Fruit fly (Drosophila melanogaster) whole organism, embryonic: ENCODE measurements around the gene Nadsyn.

ENCODE experiments used
- Asciz ChIP-seq: fragments of 200-800 bp; sonication (Bioruptor generic); optimal IDR thresholded peaks from 2 replicates; lab custom pipeline; 2017; ENCODE audit warnings: missing biosample characterization, mild to moderate bottlenecking, missing genetic modification characterization, missing genetic modification reagents
- B-H1 ChIP-seq: fragments of 200-800 bp; sonication (Bioruptor generic); IDR thresholded peaks from 3 replicates; pipeline ENCODE4 v1.3.6; 2022; ENCODE audit warnings: missing biosample characterization, missing genetic modification characterization
- Bgb ChIP-seq: fragments of 200-800 bp; sonication (Bioruptor generic); IDR thresholded peaks from 2 replicates; pipeline ENCODE4 v1.3.6; 2022; ENCODE audit warnings: missing biosample characterization, missing genetic modification characterization; ENCODE audit not compliant: partially characterized antibody
- Blimp-1 ChIP-seq: fragments of 200-800 bp; sonication (Bioruptor generic); optimal IDR thresholded peaks from 3 replicates; lab custom pipeline; 2018; ENCODE audit warnings: missing biosample characterization, missing genetic modification characterization, mild to moderate bottlenecking, moderate library complexity, missing genetic modification reagents
- CG10321 ChIP-seq: fragments of 200-800 bp; sonication (Bioruptor generic); IDR thresholded peaks from 2 replicates; pipeline ENCODE4 v1.3.6; 2022; ENCODE audit warnings: missing biosample characterization, missing genetic modification characterization
- CG14014 ChIP-seq: fragments of 200-800 bp; sonication (Bioruptor generic); IDR thresholded peaks from 2 replicates; pipeline ENCODE4 v1.3.6; 2022; ENCODE audit warnings: missing biosample characterization, missing genetic modification characterization
- CG14667 ChIP-seq: fragments of 200-800 bp; sonication (Bioruptor generic); IDR thresholded peaks from 2 replicates; pipeline ENCODE4 v1.3.6; 2022; ENCODE audit warnings: missing biosample characterization, missing genetic modification characterization
- CG1603 ChIP-seq: fragments of 200-800 bp; sonication (Bioruptor generic); optimal IDR thresholded peaks from 2 replicates; lab custom pipeline; 2019; ENCODE audit warnings: missing biosample characterization, mild to moderate bottlenecking, missing genetic modification characterization, moderate library complexity
- CG16813 ChIP-seq: fragments of 200-800 bp; sonication (Bioruptor generic); IDR thresholded peaks from 3 replicates; pipeline ENCODE4 v1.3.6; 2022; ENCODE audit warnings: missing biosample characterization, missing genetic modification characterization; ENCODE audit not compliant: partially characterized antibody
- CG16815 ChIP-seq: fragments of 200-800 bp; sonication (Bioruptor generic); optimal IDR thresholded peaks from 3 replicates; lab custom pipeline; 2017; ENCODE audit warnings: missing biosample characterization, mild to moderate bottlenecking, missing genetic modification characterization
- CG17328 ChIP-seq: fragments of 200-800 bp; sonication (Bioruptor generic); IDR thresholded peaks from 2 replicates; pipeline ENCODE4 v1.3.6; 2022; ENCODE audit warnings: missing biosample characterization, missing genetic modification characterization
- CG17568 ChIP-seq: fragments of 200-800 bp; sonication (Bioruptor generic); optimal IDR thresholded peaks from 2 replicates; lab custom pipeline; 2018; ENCODE audit warnings: missing biosample characterization, mild to moderate bottlenecking, missing genetic modification characterization, moderate library complexity
- CG18599 ChIP-seq: fragments of 200-800 bp; sonication (Bioruptor generic); optimal IDR thresholded peaks from 3 replicates; lab custom pipeline; 2017; ENCODE audit warnings: missing biosample characterization, missing genetic modification characterization, mild to moderate bottlenecking, moderate library complexity, missing genetic modification reagents
- CG34376 ChIP-seq: fragments of 200-800 bp; sonication (Bioruptor generic); optimal IDR thresholded peaks from 2 replicates; lab custom pipeline; 2018; ENCODE audit warnings: missing biosample characterization, mild to moderate bottlenecking, missing genetic modification characterization
- CG6813 ChIP-seq: fragments of 200-800 bp; sonication (Bioruptor generic); optimal IDR thresholded peaks from 2 replicates; lab custom pipeline; 2017; ENCODE audit warnings: missing biosample characterization, missing genetic modification characterization, mild to moderate bottlenecking, moderate library complexity, missing genetic modification reagents
- CG7556 ChIP-seq: fragments of 200-800 bp; sonication (Bioruptor generic); optimal IDR thresholded peaks from 2 replicates; lab custom pipeline; 2017; ENCODE audit warnings: missing biosample characterization, mild to moderate bottlenecking, missing genetic modification characterization
- CG8290 ChIP-seq, 3 experiments: fragments of 200-800 bp; sonication (Bioruptor generic); optimal IDR thresholded peaks; 2 replicates each; lab custom pipeline; 2016 to 2019; ENCODE audit warnings: missing biosample characterization in 3 of 3, missing genetic modification characterization in 3 of 3, mild to moderate bottlenecking in 2 of 3, moderate library complexity in 1 of 3
- CG9215 ChIP-seq: fragments of 200-800 bp; sonication (Bioruptor generic); IDR thresholded peaks from 2 replicates; pipeline ENCODE4 v1.3.6; 2022; ENCODE audit warnings: missing biosample characterization, missing genetic modification characterization
- CkIIα-i1 ChIP-seq: fragments of 200-800 bp; sonication (Bioruptor generic); IDR thresholded peaks from 2 replicates; pipeline ENCODE4 v1.3.6; 2022; ENCODE audit warnings: missing biosample characterization, missing genetic modification characterization
- H15 ChIP-seq: fragments of 200-800 bp; sonication (Bioruptor generic); IDR thresholded peaks from 3 replicates; pipeline ENCODE4 v1.3.6; 2022; ENCODE audit warnings: missing biosample characterization, missing genetic modification characterization
- HHEX ChIP-seq: fragments of 200-800 bp; sonication (Bioruptor generic); optimal IDR thresholded peaks from 3 replicates; lab custom pipeline; 2017; ENCODE audit warnings: missing biosample characterization, mild to moderate bottlenecking, missing genetic modification characterization, missing genetic modification reagents
- HmgZ ChIP-seq: fragments of 200-800 bp; sonication (Bioruptor generic); optimal IDR thresholded peaks from 2 replicates; lab custom pipeline; 2018; ENCODE audit warnings: missing biosample characterization, mild to moderate bottlenecking, missing genetic modification characterization
- Hr39 ChIP-seq: fragments of >200 bp; optimal IDR thresholded peaks from 2 replicates; lab custom pipeline; 2017
- Med ChIP-seq: fragments of 200-800 bp; sonication (Bioruptor generic); peaks from one replicate; lab custom pipeline; 2016; ENCODE audit warnings: missing biosample characterization, missing genetic modification characterization, mild to moderate bottlenecking, inconsistent platforms, moderate library complexity
- Mrtf ChIP-seq: fragments of 200-800 bp; sonication (Bioruptor generic); IDR thresholded peaks from 3 replicates; pipeline ENCODE4 v1.3.6; 2022; ENCODE audit warnings: missing biosample characterization, missing genetic modification characterization
- Nf-YA ChIP-seq: fragments of 200-800 bp; sonication (Bioruptor generic); IDR thresholded peaks from 2 replicates; pipeline ENCODE4 v1.3.6; 2022; ENCODE audit warnings: missing biosample characterization, missing genetic modification characterization
- Pdp1 ChIP-seq, 2 experiments: fragments of 200-800 bp; sonication (Bioruptor generic); optimal IDR thresholded peaks; 3 replicates each; lab custom pipeline; 2016; ENCODE audit warnings: missing biosample characterization in 2 of 2, missing genetic modification characterization in 2 of 2, mild to moderate bottlenecking in 1 of 2, moderate library complexity in 1 of 2
- Usf ChIP-seq: fragments of 200-800 bp; sonication (Bioruptor generic); optimal IDR thresholded peaks from 2 replicates; lab custom pipeline; 2017; ENCODE audit warnings: missing genotype, missing biosample characterization, missing genetic modification characterization
- ac ChIP-seq: fragments of 200-800 bp; sonication (Bioruptor generic); optimal IDR thresholded peaks from 3 replicates; lab custom pipeline; 2017; ENCODE audit warnings: missing biosample characterization, mild to moderate bottlenecking, missing genetic modification characterization
- amos ChIP-seq: fragments of 200-800 bp; sonication (Bioruptor generic); IDR thresholded peaks from 2 replicates; pipeline ENCODE4 v1.3.6; 2022; ENCODE audit warnings: missing biosample characterization, missing genetic modification characterization; ENCODE audit not compliant: partially characterized antibody
- cato ChIP-seq: fragments of 200-800 bp; sonication (Bioruptor generic); optimal IDR thresholded peaks from 2 replicates; lab custom pipeline; 2016; ENCODE audit warnings: missing biosample characterization, missing genetic modification characterization, borderline replicate concordance
- chif ChIP-seq, 2 experiments: fragments of 200-800 bp; sonication (Bioruptor generic); optimal IDR thresholded peaks; 3 replicates each; lab custom pipeline; 2016; ENCODE audit warnings: missing biosample characterization in 2 of 2, missing genetic modification characterization in 2 of 2
- crol ChIP-seq: fragments of 200-800 bp; sonication (Bioruptor generic); IDR thresholded peaks from 2 replicates; pipeline ENCODE4 v1.3.6; 2022; ENCODE audit warnings: missing biosample characterization, missing genetic modification characterization
- crp ChIP-seq, 2 experiments: fragments of 200-800 bp; sonication (Bioruptor generic); optimal IDR thresholded peaks; 2 replicates in 1 of 2; 3 replicates in 1 of 2; lab custom pipeline; 2017; ENCODE audit warnings: missing biosample characterization in 2 of 2, missing genetic modification characterization in 2 of 2, mild to moderate bottlenecking in 1 of 2, moderate library complexity in 1 of 2
- exex ChIP-seq: fragments of 200-800 bp; sonication (Bioruptor generic); optimal IDR thresholded peaks from 4 replicates; lab custom pipeline; 2018; ENCODE audit warnings: missing biosample characterization, mild to moderate bottlenecking, missing genetic modification characterization, moderate library complexity
- knrl ChIP-seq: fragments of 200-800 bp; sonication (Bioruptor generic); IDR thresholded peaks from 3 replicates; pipeline ENCODE4 v1.3.6; 2022; ENCODE audit warnings: missing biosample characterization, missing genetic modification characterization; ENCODE audit not compliant: partially characterized antibody
- lola ChIP-seq, 3 experiments: fragments of >200 bp in 2 of 3; fragments of 200-800 bp in 1 of 3; sonication (Bioruptor generic) in 1 of 3; optimal IDR thresholded peaks; 2 replicates each; lab custom pipeline; 2017 to 2019; ENCODE audit warnings: missing biosample characterization in 3 of 3, missing genetic modification characterization in 3 of 3, mild to moderate bottlenecking in 1 of 3, moderate library complexity in 1 of 3
- mirr ChIP-seq: fragments of 200-800 bp; sonication (Bioruptor generic); optimal IDR thresholded peaks from 3 replicates; lab custom pipeline; 2018; ENCODE audit warnings: missing biosample characterization, mild to moderate bottlenecking, missing genetic modification characterization
- nerfin-1 ChIP-seq: fragments of 200-800 bp; sonication (Bioruptor generic); optimal IDR thresholded peaks from 3 replicates; lab custom pipeline; 2019; ENCODE audit warnings: missing biosample characterization, mild to moderate bottlenecking, missing genetic modification characterization, moderate library complexity
- org-1 ChIP-seq: fragments of 200-800 bp; sonication (Bioruptor generic); optimal IDR thresholded peaks from 2 replicates; lab custom pipeline; 2017; ENCODE audit warnings: missing biosample characterization, missing genetic modification characterization
- otp ChIP-seq: fragments of 200-800 bp; sonication (Bioruptor generic); IDR thresholded peaks from 3 replicates; pipeline ENCODE4, ENCODE4 v1.3.6; 2022; ENCODE audit warnings: missing biosample characterization, missing genetic modification characterization
- rib ChIP-seq: fragments of 200-800 bp; sonication (Bioruptor generic); IDR thresholded peaks from 2 replicates; pipeline ENCODE4 v1.3.6; 2022; ENCODE audit warnings: missing biosample characterization, missing genetic modification characterization
- sens ChIP-seq: fragments of 200-800 bp; sonication (Bioruptor generic); peaks from one replicate; lab custom pipeline; 2016; ENCODE audit warnings: missing biosample characterization, missing genetic modification characterization
- sug ChIP-seq: fragments of 200-800 bp; optimal IDR thresholded peaks from 2 replicates; lab custom pipeline; 2019; ENCODE audit warnings: missing biosample characterization, mild to moderate bottlenecking, missing genetic modification characterization, moderate library complexity
- twi ChIP-seq: fragments of 200-800 bp; optimal IDR thresholded peaks from 2 replicates; lab custom pipeline; 2019; ENCODE audit warnings: missing biosample characterization, mild to moderate bottlenecking, missing genetic modification characterization, moderate library complexity
- vnd ChIP-seq: fragments of 200-800 bp; sonication (Bioruptor generic); IDR thresholded peaks from 3 replicates; pipeline ENCODE4 v1.3.6; 2022; ENCODE audit warnings: missing biosample characterization, missing genetic modification characterization; ENCODE audit not compliant: partially characterized antibody

The Nadsyn gene

dm6 chrX:13648819-13649218 lies 69.3 kb downstream of the Nadsyn start:
- no peak for TF ChIP-seq CG9215
- TF ChIP-seq CG17328 (GFP tag; lab: Robert Waterston, UW), result no peak
- TF ChIP-seq CG7556 (GFP tag; lab: Kevin White, UChicago), result no peak
- no peak for TF ChIP-seq vnd (GFP tag; lab: Robert Waterston, UW)
- TF ChIP-seq chif (GFP tag; optimal IDR thresholded peaks at IDR 0.05; lab: Kevin White, UChicago), result no peak
- TF ChIP-seq H15 (GFP tag; lab: Robert Waterston, UW), result no peak
- no peak for TF ChIP-seq CG14667 (GFP tag; lab: Robert Waterston, UW)
- no peak for TF ChIP-seq crol (GFP tag; lab: Robert Waterston, UW)
- TF ChIP-seq CG14014 (GFP tag; lab: Robert Waterston, UW), result no peak
- TF ChIP-seq Hr39 (lab: Kevin White, UChicago), result no peak
- TF ChIP-seq Nf-YA (GFP tag; lab: Robert Waterston, UW), result no peak
- TF ChIP-seq CG10321 (GFP tag; lab: Robert Waterston, UW), result no peak

dm6 chrX:13646175-13646574 lies 71.9 kb downstream of the Nadsyn start:
- peak; percentile 19 for TF ChIP-seq CG18599 (GFP tag; lab: Kevin White, UChicago)
- TF ChIP-seq mirr (GFP tag; lab: Kevin White, UChicago), result peak; percentile 42
- peak; percentile 71 for TF ChIP-seq CG34376 (GFP tag; lab: Kevin White, UChicago)
- TF ChIP-seq exex, result peak; percentile 90
- TF ChIP-seq Med (GFP tag; lab: Kevin White, UChicago), result peak; percentile 48
- TF ChIP-seq sens, result peak; percentile 21
- no peak for TF ChIP-seq Mrtf (GFP tag; lab: Robert Waterston, UW)
- TF ChIP-seq org-1, result no peak
- TF ChIP-seq knrl (GFP tag; lab: Robert Waterston, UW), result no peak
- TF ChIP-seq sug (tag; lab: Kevin White, UChicago), result peak; percentile 61
- TF ChIP-seq Pdp1 (GFP tag; optimal IDR thresholded peaks at IDR 0.05; lab: Kevin White, UChicago), result peak in 1 of 2 experiments; percentile 11

- no peak for TF ChIP-seq ac (GFP tag; lab: Kevin White, UChicago)
- TF ChIP-seq Usf, result no peak
- no peak for TF ChIP-seq otp
- TF ChIP-seq Bgb (GFP tag; lab: Robert Waterston, UW), result no peak
- TF ChIP-seq twi (tag; lab: Kevin White, UChicago), result no peak
- no peak for TF ChIP-seq CG16813 (GFP tag; lab: Robert Waterston, UW)
- TF ChIP-seq CG6813 (GFP tag; lab: Kevin White, UChicago), result peak; percentile 61
- TF ChIP-seq B-H1 (GFP tag; lab: Robert Waterston, UW), result no peak
- no peak for TF ChIP-seq CG8290 (GFP tag; optimal IDR thresholded peaks at IDR 0.05; lab: Kevin White, UChicago)
- TF ChIP-seq CG8290 (tag; optimal IDR thresholded peaks at IDR 0.05; lab: Kevin White, UChicago), result no peak
- peak; percentile 78 for TF ChIP-seq Asciz (GFP tag; lab: Kevin White, UChicago)
- TF ChIP-seq amos (GFP tag; lab: Robert Waterston, UW), result no peak
- TF ChIP-seq CG16815 (GFP tag; lab: Kevin White, UChicago), result no peak
- TF ChIP-seq HHEX, result peak; percentile 28
- TF ChIP-seq CG17568, result peak; percentile 63
- no peak for TF ChIP-seq CkIIα-i1 (GFP tag; lab: Robert Waterston, UW)
- TF ChIP-seq rib (GFP tag; lab: Robert Waterston, UW), result no peak
- no peak for TF ChIP-seq cato (GFP tag; lab: Kevin White, UChicago)
- no peak for TF ChIP-seq HmgZ (tag; lab: Kevin White, UChicago)
- TF ChIP-seq lola (GFP tag; optimal IDR thresholded peaks at IDR 0.05; lab: Kevin White, UChicago), result peak in 1 of 3 experiments; percentile 2
- peak; percentile 12 for TF ChIP-seq CG1603 (tag; lab: Kevin White, UChicago)
- no peak for TF ChIP-seq crp (GFP tag; optimal IDR thresholded peaks at IDR 0.05; lab: Kevin White, UChicago)
- peak; percentile 21 for TF ChIP-seq CG7556 (GFP tag; lab: Kevin White, UChicago)
- TF ChIP-seq Blimp-1 (GFP tag; lab: Kevin White, UChicago), result peak; percentile 68
- TF ChIP-seq nerfin-1 (tag; lab: Kevin White, UChicago), result no peak
These were observed 73.2 kb downstream of the Nadsyn start for dm6 chrX:13644696-13645393.
